Worm (Caenorhabditis elegans) whole organism, late embryonic: Measurements from ENCODE around the gene syp-2.

Experiments used
- ahr-1 ChIP-seq: sonication (generic microtip); optimal IDR thresholded peaks from 2 replicates; lab custom pipeline; 2016; ENCODE audit warnings: missing genetic modification characterization, missing compliant biosample characterization
- pha-4 ChIP-seq: fragments of 150-350 bp; optimal IDR thresholded peaks from 2 replicates; lab custom pipeline; 2018; ENCODE audit warnings: missing biosample characterization, missing genetic modification reagents, missing genetic modification characterization
- sox-4 ChIP-seq: sonication (generic microtip); optimal IDR thresholded peaks from 2 replicates; lab custom pipeline; 2017; ENCODE audit warnings: mild to moderate bottlenecking, missing genetic modification characterization, inconsistent platforms, missing compliant biosample characterization
- unc-3 ChIP-seq, 2 experiments: fragments of 200-800 bp in 1 of 2; sonication (Bioruptor generic) in 1 of 2; sonication (generic microtip) in 1 of 2; conservative IDR thresholded peaks in 1 of 2; optimal IDR thresholded peaks in 1 of 2; 2 replicates each; pipeline versions ENCODE4 v1.3.6 to Lab custom; 2016 to 2022; ENCODE audit warnings: missing compliant biosample characterization in 2 of 2, missing genetic modification characterization in 2 of 2, missing genetic modification reagents in 1 of 2

ce11 chrV:5567119-5567518 is 30.8 kb downstream of the syp-2 start, which contains the start of gene C18C4.7:
- no peak for TF ChIP-seq pha-4 (tag; lab: Kevin White, UChicago)
- TF ChIP-seq sox-4 (tag; lab: Kevin White, UChicago) = no peak
- no peak for TF ChIP-seq unc-3 (GFP tag; conservative IDR thresholded peaks at IDR 0.05; lab: Robert Waterston, UW)
- TF ChIP-seq unc-3 (tag; optimal IDR thresholded peaks at IDR 0.05; lab: Kevin White, UChicago) = no peak
- no peak for TF ChIP-seq ahr-1 (tag; lab: Kevin White, UChicago)
